Worm (Caenorhabditis elegans): ENCODE data around the gene K06H7.1.
A peak's percentile ranks its signal among the peaks of the same experiment; 100 is the strongest.

The K06H7.1 gene

ce11 chrIII:8105771-8106170 lies 6.6 kb downstream of the K06H7.1 start:
- TF ChIP-seq blmp-1 (tag; optimal IDR thresholded peaks at IDR 0.05) (peak; percentile 12), nhr-71 (tag; optimal IDR thresholded peaks at IDR 0.05) (no peak), efl-1 (optimal IDR thresholded peaks at IDR 0.05) (no peak), efl-1 (GFP tag; optimal IDR thresholded peaks at IDR 0.05 in 1 of 2) (peak in 1 of 2 experiments; percentile 88), irx-1 (tag; optimal IDR thresholded peaks at IDR 0.05) (no peak)

DNA sequence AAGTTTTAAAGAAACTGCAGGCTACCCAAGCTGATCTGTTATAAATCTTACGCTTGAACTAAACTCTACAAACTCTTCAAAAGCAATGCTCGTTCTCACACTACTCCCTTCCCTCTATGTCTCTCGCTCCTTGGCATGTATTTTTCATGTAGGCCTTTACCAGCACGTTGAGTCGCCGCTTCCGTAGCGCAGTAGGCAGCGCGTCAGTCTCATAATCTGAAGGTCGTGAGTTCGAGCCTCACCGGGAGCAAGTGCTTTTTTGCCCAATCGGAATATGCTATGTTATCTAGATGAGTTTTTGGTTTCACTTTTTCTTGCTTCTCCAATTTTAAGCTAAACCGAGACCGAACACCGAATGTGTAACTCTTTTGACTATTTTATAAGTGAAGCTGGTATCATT lies 7.4 kb downstream of the K06H7.1 start:
- TF ChIP-seq vab-15 (tag; optimal IDR thresholded peaks at IDR 0.05) (peak; percentile 11), fos-1 (tag; optimal IDR thresholded peaks at IDR 0.05) (no peak), mep-1 (tag; optimal IDR thresholded peaks at IDR 0.05) (peak; percentile 49), nhr-84 (tag; optimal IDR thresholded peaks at IDR 0.05) (no peak), unc-98 (GFP tag; IDR thresholded peaks at IDR 0.05) (no peak), snu-23 (GFP tag; optimal IDR thresholded peaks at IDR 0.05) (peak; percentile 67), ztf-4 (tag; optimal IDR thresholded peaks at IDR 0.05) (no peak), C04F5.9 (tag; optimal IDR thresholded peaks at IDR 0.05) (no peak), efl-3 (GFP tag; optimal IDR thresholded peaks at IDR 0.05) (no peak), skn-1 (tag; optimal IDR thresholded peaks at IDR 0.05) (peak; percentile 10), tbx-2 (tag; optimal IDR thresholded peaks at IDR 0.05) (peak; percentile 23), unc-86 (tag; optimal IDR thresholded peaks at IDR 0.05) (peak; percentile 18), lsy-2 (tag; optimal IDR thresholded peaks at IDR 0.05) (peak; percentile 52 to 68), sox-4 (tag; optimal IDR thresholded peaks at IDR 0.05) (no peak), ceh-90 (tag; optimal IDR thresholded peaks at IDR 0.05) (no peak), sup-37 (GFP tag; optimal IDR thresholded peaks at IDR 0.05) (no peak), jun-1 (tag; optimal IDR thresholded peaks at IDR 0.05) (no peak), tlp-1 (tag; optimal IDR thresholded peaks at IDR 0.05) (no peak), rnt-1 (tag; optimal IDR thresholded peaks at IDR 0.05) (peak; percentile 61), nhr-85 (tag) (no peak), ztf-11 (tag; optimal IDR thresholded peaks at IDR 0.05) (no peak), zip-4 (GFP tag; optimal IDR thresholded peaks at IDR 0.05) (no peak), lin-13 (GFP tag; optimal IDR thresholded peaks at IDR 0.05) (no peak), mef-2 (tag; optimal IDR thresholded peaks at IDR 0.05) (no peak), ama-1 (optimal IDR thresholded peaks at IDR 0.05) (no peak), egl-27 (tag; optimal IDR thresholded peaks at IDR 0.05) (no peak), aha-1 (tag; optimal IDR thresholded peaks at IDR 0.05) (no peak), unc-30 (tag; optimal IDR thresholded peaks at IDR 0.05) (no peak), C16A3.4 (tag; optimal IDR thresholded peaks at IDR 0.05) (peak; percentile 39), fkh-8 (tag; optimal IDR thresholded peaks at IDR 0.05) (peak; percentile 57), C34B4.2 (tag; optimal IDR thresholded peaks at IDR 0.05) (no peak), elt-3 (tag; optimal IDR thresholded peaks at IDR 0.05) (no peak), lin-15B (tag; optimal IDR thresholded peaks at IDR 0.05) (no peak), unc-130 (tag; optimal IDR thresholded peaks at IDR 0.05) (no peak), nhr-11 (tag; optimal IDR thresholded peaks at IDR 0.05) (no peak), xbp-1 (tag; optimal IDR thresholded peaks at IDR 0.05) (peak; percentile 53), dpl-1 (GFP tag; optimal IDR thresholded peaks at IDR 0.05) (peak in 2 of 3 experiments; percentile 24 to 47), nhr-12 (tag; optimal IDR thresholded peaks at IDR 0.05) (no peak), sptf-1 (tag; optimal IDR thresholded peaks at IDR 0.05) (no peak), pax-3 (tag; optimal IDR thresholded peaks at IDR 0.05) (no peak), mdl-1 (tag; optimal IDR thresholded peaks at IDR 0.05) (peak in 1 of 2 experiments; percentile 47), grh-1 (GFP tag; IDR thresholded peaks at IDR 0.05) (no peak), ceh-8 (GFP tag; optimal IDR thresholded peaks at IDR 0.05) (no peak), nhr-19 (GFP tag; conservative IDR thresholded peaks at IDR 0.05) (peak; percentile 52; the same call in 1 of the 2 replicates), blmp-1 (tag; optimal IDR thresholded peaks at IDR 0.05) (no peak), ceh-88 (GFP tag; IDR thresholded peaks at IDR 0.05) (no peak), alr-1 (tag; optimal IDR thresholded peaks at IDR 0.05; ENCODE audit: borderline replicate concordance) (no peak), F16B12.6 (tag; optimal IDR thresholded peaks at IDR 0.05) (no peak), lir-3 (tag; optimal IDR thresholded peaks at IDR 0.05; ENCODE audit: poor library complexity) (peak; percentile 18)

Data from whole organism, L1 larva.